Worm (Caenorhabditis elegans) whole organism, young adult: ENCODE data around the gene golg-2.

ENCODE experiments used
- B0035.1 ChIP-seq: sonication (generic microtip); optimal IDR thresholded peaks from 2 replicates; lab custom pipeline; 2016; ENCODE audit warnings: missing genetic modification characterization, mild to moderate bottlenecking, missing compliant biosample characterization, missing genotype, missing genetic modification reagents
- B0261.1 ChIP-seq: sonication (generic microtip); optimal IDR thresholded peaks from 2 replicates; lab custom pipeline; 2016; ENCODE audit warnings: mild to moderate bottlenecking, missing genetic modification characterization, moderate library complexity, missing compliant biosample characterization
- C06A6.2 ChIP-seq: fragments of 200-800 bp; sonication (Bioruptor generic); conservative IDR thresholded peaks from 2 replicates; pipeline ENCODE4 v1.3.6; 2022; ENCODE audit warnings: missing genetic modification characterization, missing compliant biosample characterization
- D2030.7 ChIP-seq: fragments of 200-800 bp; sonication (Bioruptor generic); IDR thresholded peaks from 2 replicates; pipeline ENCODE4 v1.3.6; 2022; ENCODE audit warnings: missing genetic modification reagents, missing genetic modification characterization, missing compliant biosample characterization
- F33H1.4 ChIP-seq: fragments of 200-800 bp; sonication (Bioruptor generic); IDR thresholded peaks from 2 replicates; pipeline ENCODE4 v1.3.6; 2022; ENCODE audit warnings: missing genetic modification reagents, missing genetic modification characterization, missing compliant biosample characterization
- F57A8.1 ChIP-seq: fragments of 200-800 bp; sonication (Bioruptor generic); optimal IDR thresholded peaks from 2 replicates; lab custom pipeline; 2018; ENCODE audit warnings: mild to moderate bottlenecking, missing genetic modification characterization, moderate library complexity, missing compliant biosample characterization
- F57C9.4 ChIP-seq: sonication (generic microtip); optimal IDR thresholded peaks from 2 replicates; lab custom pipeline; 2017; ENCODE audit warnings: mild to moderate bottlenecking, missing genetic modification characterization, missing compliant biosample characterization
- K12H6.12 ChIP-seq: fragments of 200-800 bp; sonication (Bioruptor generic); optimal IDR thresholded peaks from 2 replicates; lab custom pipeline; 2018; ENCODE audit warnings: mild to moderate bottlenecking, missing genetic modification characterization, missing compliant biosample characterization
- Y67H2A.10 ChIP-seq: fragments of 200-800 bp; sonication (Bioruptor generic); conservative IDR thresholded peaks from 2 replicates; pipeline ENCODE4 v1.3.6; 2022; ENCODE audit warnings: missing genetic modification reagents, missing genetic modification characterization, missing compliant biosample characterization
- ZK185.1 ChIP-seq: sonication (generic microtip); optimal IDR thresholded peaks from 2 replicates; lab custom pipeline; 2016; ENCODE audit warnings: mild to moderate bottlenecking, missing genetic modification characterization, missing compliant biosample characterization; ENCODE audit not compliant: poor library complexity, severe bottlenecking
- athp-1 ChIP-seq: sonication (generic microtip); optimal IDR thresholded peaks from 2 replicates; lab custom pipeline; 2017; ENCODE audit warnings: mild to moderate bottlenecking, missing genetic modification characterization, missing compliant biosample characterization
- bed-1 ChIP-seq: fragments of 200-800 bp; sonication (Bioruptor generic); IDR thresholded peaks from 2 replicates; pipeline ENCODE4 v1.3.6; 2022; ENCODE audit warnings: missing genetic modification reagents, missing genetic modification characterization, missing compliant biosample characterization
- cebp-1 ChIP-seq, 2 experiments: fragments of 200-800 bp in 1 of 2; sonication (Bioruptor generic) in 1 of 2; sonication (generic microtip) in 1 of 2; IDR thresholded peaks in 1 of 2; optimal IDR thresholded peaks in 1 of 2; 2 replicates each; pipeline versions ENCODE4 v1.3.6 to Lab custom; 2017 to 2022; ENCODE audit warnings: missing compliant biosample characterization in 2 of 2, missing genetic modification characterization in 2 of 2, mild to moderate bottlenecking in 1 of 2, missing genetic modification reagents in 1 of 2, moderate library complexity in 1 of 2
- die-1 ChIP-seq: sonication (generic microtip); optimal IDR thresholded peaks from 2 replicates; lab custom pipeline; 2016; ENCODE audit warnings: missing genotype, mild to moderate bottlenecking, missing genetic modification characterization, missing compliant biosample characterization
- dox-1 ChIP-seq: fragments of 200-800 bp; sonication (Bioruptor generic); IDR thresholded peaks from 2 replicates; pipeline ENCODE4 v1.3.6; 2022; ENCODE audit warnings: missing genetic modification reagents, missing genetic modification characterization, missing compliant biosample characterization
- dpl-1 ChIP-seq: fragments of 150-350 bp; optimal IDR thresholded peaks from 2 replicates; lab custom pipeline; 2014; ENCODE audit warnings: missing biosample characterization, missing genetic modification reagents, missing genetic modification characterization
- egl-18 ChIP-seq: fragments of 200-800 bp; sonication (Bioruptor generic); IDR thresholded peaks from 2 replicates; pipeline ENCODE4 v1.3.6; 2022; ENCODE audit warnings: missing genetic modification reagents, missing genetic modification characterization, missing compliant biosample characterization
- him-1 ChIP-seq: sonication (generic microtip); optimal IDR thresholded peaks from 2 replicates; lab custom pipeline; 2016; ENCODE audit warnings: missing genotype, missing genetic modification reagents, missing genetic modification characterization, missing compliant biosample characterization
- hmg-1.2 ChIP-seq: fragments of 200-800 bp; sonication (Bioruptor generic); IDR thresholded peaks from 2 replicates; pipeline ENCODE4 v1.3.6; 2022; ENCODE audit warnings: missing genetic modification reagents, missing genetic modification characterization, missing compliant biosample characterization
- hmg-20 ChIP-seq: fragments of 200-800 bp; sonication (Bioruptor generic); IDR thresholded peaks from 2 replicates; pipeline ENCODE4 v1.3.6; 2022; ENCODE audit warnings: missing genetic modification reagents, missing genetic modification characterization, missing compliant biosample characterization
- hrde-1 ChIP-seq: sonication (generic microtip); optimal IDR thresholded peaks from 2 replicates; lab custom pipeline; 2016; ENCODE audit warnings: missing genetic modification characterization, mild to moderate bottlenecking, missing compliant biosample characterization, moderate library complexity, missing genotype, missing genetic modification reagents, borderline replicate concordance
- hsf-1 ChIP-seq: fragments of 200-800 bp; sonication (Bioruptor generic); IDR thresholded peaks from 2 replicates; pipeline ENCODE4 v1.3.6; 2022; ENCODE audit warnings: missing genetic modification reagents, missing genetic modification characterization, missing compliant biosample characterization
- lag-1 ChIP-seq: fragments of 200-800 bp; sonication (Bioruptor generic); IDR thresholded peaks from 2 replicates; pipeline ENCODE4 v1.3.6; 2022; ENCODE audit warnings: missing genetic modification reagents, missing genetic modification characterization, missing compliant biosample characterization
- lir-1 ChIP-seq: fragments of 200-800 bp; sonication (Bioruptor generic); conservative IDR thresholded peaks from 2 replicates; pipeline ENCODE4 v1.3.6; 2022; ENCODE audit warnings: missing genetic modification reagents, missing genetic modification characterization, missing compliant biosample characterization
- lsl-1 ChIP-seq: fragments of 200-800 bp; sonication (Bioruptor generic); optimal IDR thresholded peaks from 2 replicates; lab custom pipeline; 2018; ENCODE audit warnings: mild to moderate bottlenecking, missing genetic modification characterization, moderate library complexity, missing compliant biosample characterization
- madf-10 ChIP-seq: sonication (generic microtip); optimal IDR thresholded peaks from 2 replicates; lab custom pipeline; 2016; ENCODE audit warnings: mild to moderate bottlenecking, missing genetic modification characterization, missing compliant biosample characterization
- madf-3 ChIP-seq: fragments of 200-800 bp; sonication (Bioruptor generic); IDR thresholded peaks from 2 replicates; pipeline ENCODE4 v1.3.6; 2022; ENCODE audit warnings: missing genetic modification reagents, missing genetic modification characterization, missing compliant biosample characterization
- madf-6 ChIP-seq: fragments of 200-800 bp; sonication (Bioruptor generic); IDR thresholded peaks from 2 replicates; pipeline ENCODE4 v1.3.6; 2022; ENCODE audit warnings: missing genetic modification reagents, missing genetic modification characterization, missing compliant biosample characterization
- madf-8 ChIP-seq: fragments of 200-800 bp; sonication (Bioruptor generic); conservative IDR thresholded peaks from 2 replicates; pipeline ENCODE4 v1.3.6; 2022; ENCODE audit warnings: missing genetic modification reagents, missing genetic modification characterization, missing compliant biosample characterization
- mxl-1 ChIP-seq: sonication (generic microtip); optimal IDR thresholded peaks from 2 replicates; lab custom pipeline; 2016; ENCODE audit warnings: missing genetic modification characterization, missing compliant biosample characterization
- nfyb-1 ChIP-seq: fragments of 200-800 bp; sonication (Bioruptor generic); IDR thresholded peaks from 2 replicates; pipeline ENCODE4 v1.3.6; 2022; ENCODE audit warnings: missing genetic modification reagents, missing genetic modification characterization, missing compliant biosample characterization
- nhr-120 ChIP-seq: fragments of 200-800 bp; sonication (Bioruptor generic); IDR thresholded peaks from 2 replicates; pipeline ENCODE4 v1.3.6; 2022; ENCODE audit warnings: missing genetic modification characterization, missing compliant biosample characterization
- nhr-80 ChIP-seq: sonication (generic microtip); optimal IDR thresholded peaks from 2 replicates; lab custom pipeline; 2016; ENCODE audit warnings: missing genetic modification characterization, missing compliant biosample characterization
- nhr-90 ChIP-seq: sonication (generic microtip); optimal IDR thresholded peaks from 2 replicates; lab custom pipeline; 2016; ENCODE audit warnings: missing genotype, mild to moderate bottlenecking, missing genetic modification characterization, missing compliant biosample characterization
- pbrm-1 ChIP-seq: fragments of 200-800 bp; sonication (Bioruptor generic); IDR thresholded peaks from 2 replicates; pipeline ENCODE4 v1.3.6; 2022; ENCODE audit warnings: missing genetic modification reagents, missing genetic modification characterization, missing compliant biosample characterization
- pha-4 ChIP-seq: fragments of 150-350 bp; sonication (generic microtip); optimal IDR thresholded peaks from 2 replicates; lab custom pipeline; 2014; ENCODE audit warnings: missing biosample characterization, missing genetic modification reagents, missing genetic modification characterization
- rec-8 ChIP-seq, 2 experiments: sonication (generic microtip); optimal IDR thresholded peaks; 2 replicates each; lab custom pipeline; 2016; ENCODE audit warnings: mild to moderate bottlenecking in 2 of 2, missing genetic modification characterization in 2 of 2, missing genetic modification reagents in 2 of 2, missing genotype in 2 of 2, missing biosample characterization in 1 of 2, missing compliant biosample characterization in 1 of 2, moderate library complexity in 1 of 2
- repo-1 ChIP-seq: sonication (generic microtip); optimal IDR thresholded peaks from 2 replicates; lab custom pipeline; 2017; ENCODE audit warnings: mild to moderate bottlenecking, missing genetic modification characterization, missing compliant biosample characterization
- snpc-4 ChIP-seq, 5 experiments: fragments of 150-350 bp in 1 of 5; sonication (generic microtip) in 4 of 5; optimal IDR thresholded peaks; 2 replicates each; lab custom pipeline; 2014 to 2018; ENCODE audit warnings: missing genetic modification characterization in 5 of 5, missing biosample characterization in 3 of 5, antibody characterized with exemption in 2 of 5, mild to moderate bottlenecking in 2 of 5, missing compliant biosample characterization in 2 of 5, missing genotype in 2 of 5, moderate library complexity in 2 of 5, missing genetic modification reagents in 1 of 5
- tbp1 ChIP-seq: fragments of 200-800 bp; sonication (Bioruptor generic); optimal IDR thresholded peaks from 2 replicates; lab custom pipeline; 2018; ENCODE audit warnings: mild to moderate bottlenecking, missing genetic modification characterization, missing compliant biosample characterization
- tbx-9 ChIP-seq: sonication (generic microtip); optimal IDR thresholded peaks from 2 replicates; lab custom pipeline; 2016; ENCODE audit warnings: borderline replicate concordance, missing genetic modification characterization, inconsistent platforms, missing compliant biosample characterization
- tlf-1 ChIP-seq: fragments of 200-800 bp; sonication (Bioruptor generic); optimal IDR thresholded peaks from 2 replicates; lab custom pipeline; 2018; ENCODE audit warnings: mild to moderate bottlenecking, missing genetic modification characterization, missing compliant biosample characterization
- unc-130 ChIP-seq: sonication (generic microtip); optimal IDR thresholded peaks from 2 replicates; lab custom pipeline; 2016; ENCODE audit warnings: missing genetic modification reagents, missing genetic modification characterization, missing compliant biosample characterization
- xnd-1 ChIP-seq: sonication (generic microtip); optimal IDR thresholded peaks from 2 replicates; lab custom pipeline; 2016; ENCODE audit warnings: missing genotype, missing genetic modification reagents, missing genetic modification characterization, missing compliant biosample characterization
- zfh-2 ChIP-seq: fragments of 200-800 bp; sonication (Bioruptor generic); conservative IDR thresholded peaks from 2 replicates; pipeline ENCODE4 v1.3.6; 2022; ENCODE audit warnings: missing genetic modification reagents, missing genetic modification characterization, missing compliant biosample characterization
- ztf-22 ChIP-seq: fragments of 200-800 bp; sonication (Bioruptor generic); optimal IDR thresholded peaks from 2 replicates; lab custom pipeline; 2018; ENCODE audit warnings: mild to moderate bottlenecking, missing genetic modification characterization, moderate library complexity, missing compliant biosample characterization

golg-2 gene

ce11 chrII:5055129-5055666, 15.3 kb upstream of the golg-2 start, which contains the start of the genes ify-1 and rpl-22 (continued):
- peak; percentile 45 for TF ChIP-seq hrde-1
- TF ChIP-seq cebp-1 (GFP tag; IDR thresholded peaks at IDR 0.05; lab: Robert Waterston, UW), result no peak
- peak; percentile 76 for TF ChIP-seq cebp-1 (tag; optimal IDR thresholded peaks at IDR 0.05; lab: Kevin White, UChicago)
- TF ChIP-seq tbp1 (GFP tag; lab: Kevin White, UChicago), result peak; percentile 73
- TF ChIP-seq tbx-9 (tag; lab: Kevin White, UChicago), result no peak
- TF ChIP-seq nhr-80 (tag; lab: Kevin White, UChicago), result peak; percentile 36
- TF ChIP-seq mxl-1 (tag; lab: Kevin White, UChicago), result peak; percentile 37
- peak; percentile 73 for TF ChIP-seq athp-1
- TF ChIP-seq lir-1 (GFP tag; lab: Robert Waterston, UW), result peak; percentile 39; the same call in 1 of the 2 replicates
- no peak for TF ChIP-seq nhr-120 (GFP tag; lab: Robert Waterston, UW)
- peak; percentile 48; the same call in 1 of the 2 replicates for TF ChIP-seq hmg-20 (GFP tag; lab: Robert Waterston, UW)
- no peak for TF ChIP-seq C06A6.2
- peak; percentile 56 for TF ChIP-seq madf-10
- peak; percentile 54 for TF ChIP-seq pha-4
- peak; percentile 77; the same call in 1 of the 2 replicates for TF ChIP-seq madf-3 (GFP tag; lab: Robert Waterston, UW)
- TF ChIP-seq nfyb-1 (GFP tag; lab: Robert Waterston, UW), result peak; percentile 77
- peak; percentile 71 for TF ChIP-seq hmg-1.2 (GFP tag; lab: Robert Waterston, UW)
- TF ChIP-seq hsf-1 (GFP tag; lab: Robert Waterston, UW), result peak; percentile 72
- no peak for TF ChIP-seq egl-18 (GFP tag; lab: Robert Waterston, UW)
- TF ChIP-seq pbrm-1 (GFP tag; lab: Robert Waterston, UW), result peak; percentile 89
- TF ChIP-seq snpc-4 (GFP tag; optimal IDR thresholded peaks at IDR 0.05; lab: Kevin White, UChicago), result peak; percentile 78
- peak; percentile 89 to 92 (median 90) for TF ChIP-seq snpc-4 (tag; optimal IDR thresholded peaks at IDR 0.05; lab: Kevin White, UChicago)
- TF ChIP-seq F57A8.1 (GFP tag; lab: Kevin White, UChicago), result no peak
- TF ChIP-seq Y67H2A.10 (GFP tag; lab: Robert Waterston, UW), result no peak
- peak; percentile 85 for TF ChIP-seq tlf-1 (GFP tag; lab: Kevin White, UChicago)
- peak; percentile 56 for TF ChIP-seq K12H6.12 (tag; lab: Kevin White, UChicago)
- peak; percentile 95 for TF ChIP-seq lsl-1 (GFP tag; lab: Kevin White, UChicago)
- TF ChIP-seq bed-1, result no peak
- no peak for TF ChIP-seq him-1 (tag; lab: Kevin White, UChicago)
- TF ChIP-seq nhr-90 (tag; lab: Kevin White, UChicago), result no peak
- TF ChIP-seq madf-8, result peak; percentile 71
- peak; percentile 83 for TF ChIP-seq D2030.7 (GFP tag; lab: Robert Waterston, UW)
- TF ChIP-seq dox-1 (GFP tag; lab: Robert Waterston, UW), result peak; percentile 88
- TF ChIP-seq unc-130 (GFP tag; lab: Kevin White, UChicago), result no peak
- TF ChIP-seq zfh-2 (GFP tag; lab: Robert Waterston, UW), result no peak
- no peak for TF ChIP-seq B0035.1
- peak; percentile 6 for TF ChIP-seq F57C9.4 (tag; lab: Kevin White, UChicago)
- peak; percentile 94 for TF ChIP-seq madf-6 (GFP tag; lab: Robert Waterston, UW)
- peak; percentile 96 for TF ChIP-seq F33H1.4
- TF ChIP-seq rec-8 (tag; optimal IDR thresholded peaks at IDR 0.05; lab: Kevin White, UChicago), result no peak
- TF ChIP-seq B0261.1, result peak; percentile 34
- TF ChIP-seq lag-1 (GFP tag; lab: Robert Waterston, UW), result no peak
- peak; percentile 7 for TF ChIP-seq die-1 (tag; lab: Kevin White, UChicago)
- no peak for TF ChIP-seq repo-1
- TF ChIP-seq dpl-1 (GFP tag; lab: Kevin White, UChicago), result peak; percentile 82
- peak; percentile 52 for TF ChIP-seq xnd-1 (tag; lab: Kevin White, UChicago)
- no peak for TF ChIP-seq ztf-22 (GFP tag; lab: Kevin White, UChicago)
- TF ChIP-seq ZK185.1 (tag; lab: Kevin White, UChicago), result peak; percentile 90
